Worm (Caenorhabditis elegans) whole organism, young adult: ENCODE measurements around the gene C54D1.7.

Experiments used
- F52B5.7 ChIP-seq: sonication (generic microtip); optimal IDR thresholded peaks from 2 replicates; lab custom pipeline; 2016; ENCODE audit warnings: mild to moderate bottlenecking, missing genetic modification characterization, missing compliant biosample characterization
- Y67H2A.10 ChIP-seq: fragments of 200-800 bp; sonication (Bioruptor generic); conservative IDR thresholded peaks from 2 replicates; pipeline ENCODE4 v1.3.6; 2022; ENCODE audit warnings: missing genetic modification reagents, missing genetic modification characterization, missing compliant biosample characterization
- Y79H2A.3 ChIP-seq: fragments of 200-800 bp; sonication (Bioruptor generic); conservative IDR thresholded peaks from 2 replicates; pipeline ENCODE4 v1.3.6; 2022; ENCODE audit warnings: missing genetic modification reagents, missing genetic modification characterization, missing compliant biosample characterization
- ama-1 ChIP-seq, 3 experiments: fragments of 150-350 bp in 1 of 3; sonication (generic microtip) in 2 of 3; optimal IDR thresholded peaks; 2 replicates each; lab custom pipeline; 2014 to 2018; ENCODE audit warnings: missing biosample characterization in 2 of 3, missing genetic modification characterization in 2 of 3, missing genetic modification reagents in 2 of 3
- aptf-3 ChIP-seq: fragments of 200-800 bp; sonication (Bioruptor generic); IDR thresholded peaks from 2 replicates; pipeline ENCODE4 v1.3.6; 2022; ENCODE audit warnings: missing genetic modification characterization, missing compliant biosample characterization
- athp-1 ChIP-seq: sonication (generic microtip); optimal IDR thresholded peaks from 2 replicates; lab custom pipeline; 2017; ENCODE audit warnings: mild to moderate bottlenecking, missing genetic modification characterization, missing compliant biosample characterization
- dpl-1 ChIP-seq: fragments of 150-350 bp; optimal IDR thresholded peaks from 2 replicates; lab custom pipeline; 2014; ENCODE audit warnings: missing biosample characterization, missing genetic modification reagents, missing genetic modification characterization
- madf-3 ChIP-seq: fragments of 200-800 bp; sonication (Bioruptor generic); IDR thresholded peaks from 2 replicates; pipeline ENCODE4 v1.3.6; 2022; ENCODE audit warnings: missing genetic modification reagents, missing genetic modification characterization, missing compliant biosample characterization
- snpc-4 ChIP-seq, 5 experiments: fragments of 150-350 bp in 1 of 5; sonication (generic microtip) in 4 of 5; optimal IDR thresholded peaks; 2 replicates each; lab custom pipeline; 2014 to 2018; ENCODE audit warnings: missing genetic modification characterization in 5 of 5, missing biosample characterization in 3 of 5, antibody characterized with exemption in 2 of 5, mild to moderate bottlenecking in 2 of 5, missing compliant biosample characterization in 2 of 5, missing genotype in 2 of 5, moderate library complexity in 2 of 5, missing genetic modification reagents in 1 of 5
- unc-130 ChIP-seq: sonication (generic microtip); optimal IDR thresholded peaks from 2 replicates; lab custom pipeline; 2016; ENCODE audit warnings: missing genetic modification reagents, missing genetic modification characterization, missing compliant biosample characterization
- xnd-1 ChIP-seq: sonication (generic microtip); optimal IDR thresholded peaks from 2 replicates; lab custom pipeline; 2016; ENCODE audit warnings: missing genotype, missing genetic modification reagents, missing genetic modification characterization, missing compliant biosample characterization

DNA sequence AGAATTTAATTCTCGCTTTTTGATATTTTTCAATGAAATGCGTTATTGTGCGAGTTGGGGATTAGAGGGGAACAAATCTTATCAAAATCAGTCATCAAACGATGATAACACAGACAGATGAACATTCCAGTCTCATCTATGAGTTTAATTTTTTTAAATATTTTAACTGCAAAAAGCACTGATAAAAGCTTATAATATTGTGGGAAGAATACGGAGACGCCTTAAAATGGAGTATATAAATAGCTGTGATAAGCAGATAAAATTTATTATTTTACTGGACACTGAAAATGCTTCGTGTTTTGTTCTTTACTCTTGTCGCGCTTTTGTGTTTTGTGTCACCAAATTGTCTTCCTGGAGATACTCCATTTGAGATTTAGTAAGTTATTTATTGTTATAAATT is 16.2 kb downstream of the C54D1.7 start, which contains the start of gene clec-86:
- TF ChIP-seq madf-3 = no peak
- no peak for TF ChIP-seq snpc-4 (GFP tag; optimal IDR thresholded peaks at IDR 0.05; lab: Kevin White, UChicago)
- TF ChIP-seq snpc-4 (tag; optimal IDR thresholded peaks at IDR 0.05; lab: Kevin White, UChicago) = no peak
- TF ChIP-seq unc-130 (GFP tag; lab: Kevin White, UChicago) = no peak
- no peak for TF ChIP-seq athp-1
- TF ChIP-seq aptf-3 (GFP tag; lab: Robert Waterston, UW) = no peak
- TF ChIP-seq Y67H2A.10 (GFP tag; lab: Robert Waterston, UW) = no peak
- no peak for TF ChIP-seq F52B5.7 (tag; lab: Kevin White, UChicago)
- TF ChIP-seq dpl-1 (GFP tag; lab: Kevin White, UChicago) = no peak
- no peak for TF ChIP-seq ama-1 (optimal IDR thresholded peaks at IDR 0.05; lab: Kevin White, UChicago)
- no peak for TF ChIP-seq ama-1 (GFP tag; optimal IDR thresholded peaks at IDR 0.05; lab: Kevin White, UChicago)
- TF ChIP-seq xnd-1 (tag; lab: Kevin White, UChicago) = no peak
- no peak for TF ChIP-seq Y79H2A.3
